Fruit fly (Drosophila melanogaster) whole organism, embryonic: Measurements from ENCODE around the gene rb.

Experiments
- Adf1 ChIP-seq: fragments of 200-800 bp; sonication (Bioruptor generic); IDR thresholded peaks from 2 replicates; pipeline ENCODE4 v1.3.6; 2022; ENCODE audit warnings: missing biosample characterization, missing genetic modification characterization
- Antp ChIP-seq: fragments of 200-800 bp; sonication (Bioruptor generic); optimal IDR thresholded peaks from 3 replicates; lab custom pipeline; 2016; ENCODE audit warnings: missing biosample characterization, missing genetic modification characterization
- Atf-2 ChIP-seq: fragments of 200-800 bp; sonication (Bioruptor generic); optimal IDR thresholded peaks from 2 replicates; lab custom pipeline; 2016; ENCODE audit warnings: missing biosample characterization, missing genetic modification characterization
- Bgb ChIP-seq: fragments of 200-800 bp; sonication (Bioruptor generic); IDR thresholded peaks from 2 replicates; pipeline ENCODE4 v1.3.6; 2022; ENCODE audit warnings: missing biosample characterization, missing genetic modification characterization; ENCODE audit not compliant: partially characterized antibody
- CG10654 ChIP-seq: fragments of 200-800 bp; sonication (Bioruptor generic); optimal IDR thresholded peaks from 2 replicates; lab custom pipeline; 2016; ENCODE audit warnings: missing biosample characterization, missing genetic modification characterization
- CG11247 ChIP-seq: fragments of 200-800 bp; sonication (Bioruptor generic); IDR thresholded peaks from 2 replicates; pipeline ENCODE4 v1.3.6; 2022; ENCODE audit warnings: missing biosample characterization, missing genetic modification characterization
- CG12071 ChIP-seq: fragments of 200-800 bp; sonication (Bioruptor generic); optimal IDR thresholded peaks from 3 replicates; lab custom pipeline; 2018; ENCODE audit warnings: missing biosample characterization, mild to moderate bottlenecking, missing genetic modification characterization
- CG12391 ChIP-seq: fragments of 200-800 bp; sonication (Bioruptor generic); optimal IDR thresholded peaks from 3 replicates; lab custom pipeline; 2018; ENCODE audit warnings: missing biosample characterization, mild to moderate bottlenecking, missing genetic modification characterization, moderate library complexity
- CG13624 ChIP-seq: fragments of 200-800 bp; sonication (Bioruptor generic); optimal IDR thresholded peaks from 2 replicates; lab custom pipeline; 2016; ENCODE audit warnings: missing biosample characterization, missing genetic modification characterization
- CG15269 ChIP-seq: fragments of 200-800 bp; sonication (Bioruptor generic); optimal IDR thresholded peaks from 2 replicates; lab custom pipeline; 2018; ENCODE audit warnings: missing biosample characterization, mild to moderate bottlenecking, missing genetic modification characterization, moderate library complexity
- CG1603 ChIP-seq: fragments of 200-800 bp; sonication (Bioruptor generic); optimal IDR thresholded peaks from 2 replicates; lab custom pipeline; 2019; ENCODE audit warnings: missing biosample characterization, mild to moderate bottlenecking, missing genetic modification characterization, moderate library complexity
- CG16863 ChIP-seq: fragments of 200-800 bp; sonication (Bioruptor generic); optimal IDR thresholded peaks from 3 replicates; lab custom pipeline; 2016; ENCODE audit warnings: missing biosample characterization, missing genetic modification characterization
- CG17912 ChIP-seq: fragments of 200-800 bp; sonication (Bioruptor generic); optimal IDR thresholded peaks from 2 replicates; lab custom pipeline; 2018; ENCODE audit warnings: missing biosample characterization, mild to moderate bottlenecking, missing genetic modification characterization
- CG18599 ChIP-seq: fragments of 200-800 bp; sonication (Bioruptor generic); optimal IDR thresholded peaks from 3 replicates; lab custom pipeline; 2017; ENCODE audit warnings: missing biosample characterization, missing genetic modification characterization, mild to moderate bottlenecking, moderate library complexity, missing genetic modification reagents
- CG30431 ChIP-seq: fragments of 200-800 bp; sonication (Bioruptor generic); optimal IDR thresholded peaks from 2 replicates; lab custom pipeline; 2017; ENCODE audit warnings: missing biosample characterization, missing genetic modification characterization
- CG32532 ChIP-seq: fragments of 200-800 bp; sonication (Bioruptor generic); IDR thresholded peaks from 2 replicates; pipeline ENCODE4 v1.3.6; 2022; ENCODE audit warnings: missing biosample characterization, missing genetic modification characterization
- CG42726 ChIP-seq: fragments of 200-800 bp; sonication (Bioruptor generic); IDR thresholded peaks from 2 replicates; pipeline ENCODE4 v1.3.6; 2022; ENCODE audit warnings: missing biosample characterization, missing genetic modification characterization; ENCODE audit not compliant: partially characterized antibody
- CG4424 ChIP-seq: fragments of 200-800 bp; sonication (Bioruptor generic); optimal IDR thresholded peaks from 3 replicates; lab custom pipeline; 2016; ENCODE audit warnings: missing biosample characterization, missing genetic modification characterization
- CG5953 ChIP-seq: fragments of 200-800 bp; sonication (Bioruptor generic); IDR thresholded peaks from 2 replicates; pipeline ENCODE4 v1.3.6; 2022; ENCODE audit warnings: missing biosample characterization, missing genetic modification characterization
- CG7786 ChIP-seq: fragments of 200-800 bp; sonication (Bioruptor generic); optimal IDR thresholded peaks from 2 replicates; lab custom pipeline; 2016; ENCODE audit warnings: missing biosample characterization, missing genetic modification characterization
- CG8281 ChIP-seq: fragments of 200-800 bp; sonication (Bioruptor generic); optimal IDR thresholded peaks from 2 replicates; lab custom pipeline; 2018; ENCODE audit warnings: missing biosample characterization, mild to moderate bottlenecking, missing genetic modification characterization, moderate library complexity
- Dfd ChIP-seq, 2 experiments: fragments of >200 bp; optimal IDR thresholded peaks; 2 replicates each; lab custom pipeline; 2017; ENCODE audit warnings: missing biosample characterization in 2 of 2, missing genetic modification characterization in 2 of 2
- Dip2 ChIP-seq: fragments of 200-800 bp; sonication (Bioruptor generic); IDR thresholded peaks from 2 replicates; pipeline ENCODE4 v1.3.6; 2022; ENCODE audit warnings: missing biosample characterization, missing genetic modification characterization
- Gsc ChIP-seq: fragments of 200-800 bp; sonication (Bioruptor generic); IDR thresholded peaks from 2 replicates; pipeline ENCODE4 v1.3.6; 2022; ENCODE audit warnings: missing biosample characterization, missing genetic modification characterization
- Hr51 ChIP-seq, 2 experiments: fragments of 200-800 bp; sonication (Bioruptor generic); optimal IDR thresholded peaks; 2 replicates in 1 of 2; 3 replicates in 1 of 2; lab custom pipeline; 2016 to 2018; ENCODE audit warnings: missing biosample characterization in 2 of 2, missing genetic modification characterization in 2 of 2, mild to moderate bottlenecking in 1 of 2, moderate library complexity in 1 of 2
- MTF-1 ChIP-seq: fragments of 200-800 bp; sonication (Bioruptor generic); optimal IDR thresholded peaks from 2 replicates; lab custom pipeline; 2018; ENCODE audit warnings: missing biosample characterization, mild to moderate bottlenecking, missing genetic modification characterization, borderline replicate concordance
- Max ChIP-seq: fragments of 200-800 bp; sonication (Bioruptor generic); optimal IDR thresholded peaks from 2 replicates; lab custom pipeline; 2016; ENCODE audit warnings: missing biosample characterization, mild to moderate bottlenecking, missing genetic modification characterization
- Sry-δ ChIP-seq: fragments of 200-800 bp; sonication (Bioruptor generic); optimal IDR thresholded peaks from 2 replicates; lab custom pipeline; 2016; ENCODE audit warnings: missing biosample characterization, missing genetic modification characterization
- Ssrp ChIP-seq: fragments of 200-800 bp; sonication (Bioruptor generic); optimal IDR thresholded peaks from 2 replicates; lab custom pipeline; 2018; ENCODE audit warnings: missing biosample characterization, mild to moderate bottlenecking, missing genetic modification characterization, moderate library complexity
- bigmax ChIP-seq: fragments of 200-800 bp; sonication (Bioruptor generic); optimal IDR thresholded peaks from 2 replicates; lab custom pipeline; 2018; ENCODE audit warnings: missing biosample characterization, mild to moderate bottlenecking, missing genetic modification characterization
- chm ChIP-seq: fragments of 200-800 bp; sonication (Bioruptor generic); IDR thresholded peaks from 2 replicates; pipeline ENCODE4 v1.3.6; 2022; ENCODE audit warnings: missing biosample characterization, missing genetic modification characterization
- danr ChIP-seq: fragments of 200-800 bp; sonication (Bioruptor generic); IDR thresholded peaks from 2 replicates; pipeline ENCODE4 v1.3.6; 2022; ENCODE audit warnings: missing biosample characterization, missing genetic modification characterization
- ewg ChIP-seq: fragments of 200-800 bp; sonication (Bioruptor generic); optimal IDR thresholded peaks from 3 replicates; lab custom pipeline; 2017; ENCODE audit warnings: mild to moderate bottlenecking, missing biosample characterization, missing genetic modification reagents, missing genetic modification characterization
- eyg ChIP-seq: fragments of 200-800 bp; sonication (Bioruptor generic); optimal IDR thresholded peaks from 3 replicates; lab custom pipeline; 2016; ENCODE audit warnings: missing biosample characterization, missing genetic modification characterization
- fd64A ChIP-seq: fragments of 200-800 bp; sonication (Bioruptor generic); optimal IDR thresholded peaks from 3 replicates; lab custom pipeline; 2018; ENCODE audit warnings: missing biosample characterization, mild to moderate bottlenecking, missing genetic modification characterization
- gsb ChIP-seq: fragments of 200-800 bp; sonication (Bioruptor generic); IDR thresholded peaks from 2 replicates; pipeline ENCODE4 v1.3.6; 2022; ENCODE audit warnings: missing biosample characterization, missing genetic modification characterization
- inv ChIP-seq: fragments of 200-800 bp; sonication (Bioruptor generic); IDR thresholded peaks from 2 replicates; pipeline ENCODE4 v1.3.6; 2022; ENCODE audit warnings: missing biosample characterization, missing genetic modification characterization; ENCODE audit not compliant: partially characterized antibody
- jigr1 ChIP-seq: fragments of 200-800 bp; sonication (Bioruptor generic); IDR thresholded peaks from 3 replicates; pipeline ENCODE4 v1.3.6; 2022; ENCODE audit warnings: missing biosample characterization, missing genetic modification characterization
- mam ChIP-seq: fragments of 200-800 bp; sonication (Bioruptor generic); optimal IDR thresholded peaks from 3 replicates; lab custom pipeline; 2016; ENCODE audit warnings: missing biosample characterization, missing genetic modification characterization
- nmo ChIP-seq: fragments of 200-800 bp; sonication (Bioruptor generic); optimal IDR thresholded peaks from 2 replicates; lab custom pipeline; 2018; ENCODE audit warnings: missing biosample characterization, mild to moderate bottlenecking, missing genetic modification characterization, moderate library complexity
- p53 ChIP-seq: fragments of 200-800 bp; sonication (Bioruptor generic); optimal IDR thresholded peaks from 2 replicates; lab custom pipeline; 2016; ENCODE audit warnings: missing biosample characterization, missing genetic modification characterization
- peb ChIP-seq: fragments of 200-800 bp; sonication (Bioruptor generic); IDR thresholded peaks from 2 replicates; pipeline ENCODE4 v1.3.6; 2022; ENCODE audit warnings: missing biosample characterization, missing genetic modification characterization
- phol ChIP-seq: fragments of 200-800 bp; sonication (Bioruptor generic); optimal IDR thresholded peaks from 3 replicates; lab custom pipeline; 2018; ENCODE audit warnings: missing biosample characterization, mild to moderate bottlenecking, missing genetic modification characterization, moderate library complexity
- pzg ChIP-seq: fragments of 200-800 bp; sonication (Bioruptor generic); optimal IDR thresholded peaks from 3 replicates; lab custom pipeline; 2018; ENCODE audit warnings: missing biosample characterization, mild to moderate bottlenecking, missing genetic modification characterization, moderate library complexity
- ranshi ChIP-seq: fragments of 200-800 bp; sonication (Bioruptor generic); IDR thresholded peaks from 2 replicates; pipeline ENCODE4 v1.3.6; 2022; ENCODE audit warnings: missing biosample characterization, missing genetic modification characterization
- sd ChIP-seq: fragments of 200-800 bp; sonication (Bioruptor generic); optimal IDR thresholded peaks from 3 replicates; lab custom pipeline; 2018; ENCODE audit warnings: missing biosample characterization, mild to moderate bottlenecking, missing genetic modification characterization, moderate library complexity
- sisA ChIP-seq: fragments of 200-800 bp; sonication (Bioruptor generic); IDR thresholded peaks from 2 replicates; pipeline ENCODE4 v1.3.6; 2022; ENCODE audit warnings: missing biosample characterization, missing genetic modification characterization
- slbo ChIP-seq: fragments of 200-800 bp; sonication (Bioruptor generic); IDR thresholded peaks from 2 replicates; pipeline ENCODE4 v1.3.6; 2022; ENCODE audit warnings: missing biosample characterization, missing genetic modification characterization
- sqz ChIP-seq: fragments of 200-800 bp; sonication (Bioruptor generic); optimal IDR thresholded peaks from 3 replicates; lab custom pipeline; 2018; ENCODE audit warnings: missing biosample characterization, mild to moderate bottlenecking, missing genetic modification characterization
- tin ChIP-seq: fragments of 200-800 bp; sonication (Bioruptor generic); optimal IDR thresholded peaks from 3 replicates; lab custom pipeline; 2016; ENCODE audit warnings: missing biosample characterization, missing genetic modification characterization
- zfh1 ChIP-seq: fragments of 200-800 bp; sonication (Bioruptor generic); IDR thresholded peaks from 3 replicates; pipeline ENCODE4 v1.3.6; 2022; ENCODE audit warnings: missing biosample characterization, missing genetic modification characterization

The rb gene

dm6 chrX:4553999-4554398 lies 13.6 kb upstream of the rb start, which contains the start of gene CG11444 (continued):
- TF ChIP-seq CG5953 (GFP tag; lab: Robert Waterston, UW) (no peak), danr (no peak), CG1603 (tag; lab: Kevin White, UChicago) (peak; percentile 84), sqz (GFP tag; lab: Kevin White, UChicago) (peak; percentile 73), Sry-δ (GFP tag; lab: Kevin White, UChicago) (peak; percentile 55), CG42726 (GFP tag; lab: Robert Waterston, UW) (peak; percentile 52), CG16863 (GFP tag; lab: Kevin White, UChicago) (no peak), fd64A (GFP tag; lab: Kevin White, UChicago) (no peak), eyg (peak; percentile 24), Adf1 (GFP tag; lab: Robert Waterston, UW) (no peak), phol (peak; percentile 31), CG11247 (peak; percentile 26; the same call in 1 of the 2 replicates), gsb (GFP tag; lab: Robert Waterston, UW) (no peak), Max (peak; percentile 40), CG4424 (GFP tag; lab: Kevin White, UChicago) (no peak), Ssrp (tag; lab: Kevin White, UChicago) (no peak), nmo (GFP tag; lab: Kevin White, UChicago) (peak; percentile 59), Dfd (GFP tag; optimal IDR thresholded peaks at IDR 0.05; lab: Kevin White, UChicago) (no peak), CG10654 (no peak), CG8281 (tag; lab: Kevin White, UChicago) (no peak), Bgb (GFP tag; lab: Robert Waterston, UW) (peak; percentile 22; the same call in 1 of the 2 replicates), CG12071 (no peak), CG15269 (tag; lab: Kevin White, UChicago) (no peak), Dip2 (GFP tag; lab: Robert Waterston, UW) (peak; percentile 96), pzg (GFP tag; lab: Kevin White, UChicago) (peak; percentile 96), p53 (GFP tag; lab: Kevin White, UChicago) (peak; percentile 42), CG13624 (GFP tag; lab: Kevin White, UChicago) (peak; percentile 50), jigr1 (no peak), sd (tag; lab: Kevin White, UChicago) (peak; percentile 21), CG32532 (peak; percentile 51), MTF-1 (GFP tag; lab: Kevin White, UChicago) (peak; percentile 40), tin (GFP tag; lab: Kevin White, UChicago) (peak; percentile 37), Atf-2 (GFP tag; lab: Kevin White, UChicago) (no peak), mam (GFP tag; lab: Kevin White, UChicago) (peak; percentile 60), peb (GFP tag; lab: Robert Waterston, UW) (no peak), zfh1 (GFP tag; lab: Robert Waterston, UW) (0 out of 3 replicates have a peak, but pooled peaks have one; percentile 4), Gsc (no peak), ewg (GFP tag; lab: Kevin White, UChicago) (no peak), CG7786 (GFP tag; lab: Kevin White, UChicago) (peak; percentile 39), bigmax (GFP tag; lab: Kevin White, UChicago) (no peak), Hr51 (GFP tag; optimal IDR thresholded peaks at IDR 0.05; lab: Kevin White, UChicago) (peak in 1 of 2 experiments; percentile 19), slbo (GFP tag; lab: Robert Waterston, UW) (peak; percentile 60), ranshi (no peak), chm (peak; percentile 13; the same call in 1 of the 2 replicates), inv (GFP tag; lab: Robert Waterston, UW) (no peak), CG30431 (GFP tag; lab: Kevin White, UChicago) (no peak), CG12391 (tag; lab: Kevin White, UChicago) (peak; percentile 47), CG17912 (GFP tag; lab: Kevin White, UChicago) (peak; percentile 30), sisA (GFP tag; lab: Robert Waterston, UW) (no peak), Antp (GFP tag; lab: Kevin White, UChicago) (peak; percentile 46), CG18599 (GFP tag; lab: Kevin White, UChicago) (no peak)
